Worm (Caenorhabditis elegans) whole organism, L4 larva: ENCODE data around the gene W08E12.6.

Experiments used
- F10B5.3 ChIP-seq: sonication (generic microtip); optimal IDR thresholded peaks from 2 replicates; lab custom pipeline; 2016; ENCODE audit warnings: mild to moderate bottlenecking, missing genetic modification characterization, missing compliant biosample characterization
- F37D6.2 ChIP-seq: sonication (generic microtip); optimal IDR thresholded peaks from 2 replicates; lab custom pipeline; 2016; ENCODE audit warnings: mild to moderate bottlenecking, missing genetic modification characterization, missing compliant biosample characterization
- Y48G9A.11 ChIP-seq: fragments of 200-800 bp; sonication (Bioruptor generic); IDR thresholded peaks from 2 replicates; pipeline ENCODE4 v1.3.6; 2022; ENCODE audit warnings: missing genetic modification reagents, missing genetic modification characterization, missing compliant biosample characterization
- Y5F2A.4 ChIP-seq: fragments of 200-800 bp; sonication (Bioruptor generic); optimal IDR thresholded peaks from 2 replicates; lab custom pipeline; 2018; ENCODE audit warnings: mild to moderate bottlenecking, missing genetic modification characterization, missing compliant biosample characterization
- ZK337.2 ChIP-seq: fragments of 200-800 bp; sonication (Bioruptor generic); IDR thresholded peaks from 2 replicates; pipeline ENCODE4 v1.3.6; 2022; ENCODE audit warnings: missing genetic modification reagents, missing genetic modification characterization, missing compliant biosample characterization
- ZK546.5 ChIP-seq, 2 experiments: sonication (generic microtip); optimal IDR thresholded peaks; 2 replicates each; lab custom pipeline; 2017; ENCODE audit warnings: missing biosample characterization in 2 of 2, missing genetic modification characterization in 2 of 2
- arid-1 ChIP-seq: fragments of 200-800 bp; sonication (Bioruptor generic); conservative IDR thresholded peaks from 2 replicates; pipeline ENCODE4 v1.3.6; 2022; ENCODE audit warnings: missing genetic modification reagents, missing genetic modification characterization, missing compliant biosample characterization
- attf-4 ChIP-seq: sonication (generic microtip); optimal IDR thresholded peaks from 3 replicates; lab custom pipeline; 2017; ENCODE audit warnings: missing biosample characterization, missing genetic modification characterization
- ceh-20 ChIP-seq: fragments of 200-800 bp; sonication (Bioruptor generic); IDR thresholded peaks from 2 replicates; pipeline ENCODE4 v1.3.6; 2022; ENCODE audit warnings: missing genetic modification reagents, missing genetic modification characterization, missing compliant biosample characterization
- ceh-28 ChIP-seq: fragments of 150-350 bp; optimal IDR thresholded peaks from 2 replicates; lab custom pipeline; 2014; ENCODE audit warnings: missing biosample characterization, missing genetic modification reagents, missing genetic modification characterization
- ceh-44 ChIP-seq: fragments of 200-800 bp; sonication (Bioruptor generic); IDR thresholded peaks from 2 replicates; pipeline ENCODE4 v1.3.6; 2022; ENCODE audit warnings: missing genetic modification reagents, missing genetic modification characterization, missing compliant biosample characterization
- ceh-62 ChIP-seq: sonication (generic microtip); optimal IDR thresholded peaks from 2 replicates; lab custom pipeline; 2017; ENCODE audit warnings: missing biosample characterization, missing genetic modification characterization
- ctbp-1 ChIP-seq: fragments of 200-800 bp; sonication (Bioruptor generic); IDR thresholded peaks from 2 replicates; pipeline ENCODE4 v1.3.6; 2022; ENCODE audit warnings: missing genetic modification reagents, missing genetic modification characterization, missing compliant biosample characterization
- daf-12 ChIP-seq: fragments of 150-350 bp; optimal IDR thresholded peaks from 2 replicates; lab custom pipeline; 2014; ENCODE audit warnings: missing biosample characterization, missing genetic modification reagents, missing genetic modification characterization
- daf-16 ChIP-seq, 3 experiments: sonication (generic microtip); optimal IDR thresholded peaks; 2 replicates each; lab custom pipeline; 2016 to 2017; ENCODE audit warnings: missing genetic modification characterization in 3 of 3, missing genetic modification reagents in 3 of 3, mild to moderate bottlenecking in 2 of 3, missing compliant biosample characterization in 2 of 3, missing biosample characterization in 1 of 3, moderate library complexity in 1 of 3
- dmd-6 ChIP-seq: fragments of 200-800 bp; sonication (Bioruptor generic); IDR thresholded peaks from 2 replicates; pipeline ENCODE4 v1.3.6; 2022; ENCODE audit warnings: missing genetic modification reagents, missing genetic modification characterization, missing compliant biosample characterization
- duxl-1 ChIP-seq: sonication (generic microtip); optimal IDR thresholded peaks from 2 replicates; lab custom pipeline; 2016; ENCODE audit warnings: mild to moderate bottlenecking, missing genetic modification characterization, moderate library complexity, missing compliant biosample characterization; ENCODE audit not compliant: poor library complexity
- dve-1 ChIP-seq: sonication (generic microtip); optimal IDR thresholded peaks from 2 replicates; lab custom pipeline; 2017; ENCODE audit warnings: antibody characterized with exemption, mild to moderate bottlenecking, missing genetic modification characterization, missing compliant biosample characterization; ENCODE audit not compliant: insufficient read depth
- egl-43 ChIP-seq: fragments of 200-800 bp; sonication (Bioruptor generic); IDR thresholded peaks from 2 replicates; pipeline ENCODE4 v1.3.6; 2022; ENCODE audit warnings: missing genetic modification reagents, missing genetic modification characterization, missing compliant biosample characterization
- gei-8 ChIP-seq: fragments of 200-800 bp; sonication (Bioruptor generic); optimal IDR thresholded peaks from 2 replicates; lab custom pipeline; 2018; ENCODE audit warnings: mild to moderate bottlenecking, missing genetic modification characterization, missing compliant biosample characterization
- hmg-1.1 ChIP-seq: fragments of 200-800 bp; sonication (Bioruptor generic); IDR thresholded peaks from 2 replicates; pipeline ENCODE4 v1.3.6; 2022; ENCODE audit warnings: missing genetic modification reagents, missing genetic modification characterization, missing compliant biosample characterization
- jun-1 ChIP-seq: fragments of 150-350 bp; optimal IDR thresholded peaks from 2 replicates; lab custom pipeline; 2014; ENCODE audit warnings: missing biosample characterization, missing genetic modification reagents, missing genetic modification characterization
- lim-7 ChIP-seq: fragments of 200-800 bp; sonication (Bioruptor generic); IDR thresholded peaks from 2 replicates; pipeline ENCODE4 v1.3.6; 2022; ENCODE audit warnings: missing genetic modification characterization, missing compliant biosample characterization
- lin-1 ChIP-seq: fragments of 200-800 bp; sonication (Bioruptor generic); IDR thresholded peaks from 2 replicates; pipeline ENCODE4 v1.3.6; 2022; ENCODE audit warnings: missing genetic modification reagents, missing genetic modification characterization, missing compliant biosample characterization
- lin-38 ChIP-seq: fragments of 200-800 bp; sonication (Bioruptor generic); IDR thresholded peaks from 2 replicates; pipeline ENCODE4 v1.3.6; 2022; ENCODE audit warnings: missing genetic modification reagents, missing genetic modification characterization, missing compliant biosample characterization
- lin-39 ChIP-seq: fragments of 150-350 bp; optimal IDR thresholded peaks from 2 replicates; lab custom pipeline; 2014; ENCODE audit warnings: missing biosample characterization, missing genetic modification reagents, missing genetic modification characterization
- lir-3 ChIP-seq: sonication (generic microtip); optimal IDR thresholded peaks from 2 replicates; lab custom pipeline; 2016; ENCODE audit warnings: mild to moderate bottlenecking, missing genetic modification characterization, missing compliant biosample characterization
- lsy-2 ChIP-seq, 2 experiments: fragments of 150-350 bp in 1 of 2; sonication (generic microtip) in 1 of 2; optimal IDR thresholded peaks; 2 replicates each; lab custom pipeline; 2014 to 2017; ENCODE audit warnings: missing biosample characterization in 2 of 2, missing genetic modification characterization in 2 of 2
- madf-9 ChIP-seq: fragments of 200-800 bp; sonication (Bioruptor generic); conservative IDR thresholded peaks from 2 replicates; pipeline ENCODE4 v1.3.6; 2022; ENCODE audit warnings: missing genetic modification reagents, missing genetic modification characterization, missing compliant biosample characterization
- mdl-1 ChIP-seq, 2 experiments: fragments of 150-350 bp in 1 of 2; sonication (generic microtip) in 1 of 2; optimal IDR thresholded peaks; 2 replicates each; lab custom pipeline; 2014 to 2017; ENCODE audit warnings: missing biosample characterization in 2 of 2, missing genetic modification characterization in 2 of 2
- mep-1 ChIP-seq: fragments of 150-350 bp; sonication (generic microtip); optimal IDR thresholded peaks from 3 replicates; lab custom pipeline; 2014; ENCODE audit warnings: missing biosample characterization, missing genetic modification characterization
- mxl-2 ChIP-seq: fragments of 200-800 bp; sonication (Bioruptor generic); conservative IDR thresholded peaks from 2 replicates; pipeline ENCODE4 v1.3.6; 2022; ENCODE audit warnings: missing genetic modification reagents, missing genetic modification characterization, missing compliant biosample characterization
- nhr-10 ChIP-seq: fragments of 150-350 bp; optimal IDR thresholded peaks from 2 replicates; lab custom pipeline; 2014; ENCODE audit warnings: missing biosample characterization, missing genetic modification characterization
- nhr-6 ChIP-seq: fragments of 150-350 bp; optimal IDR thresholded peaks from 2 replicates; lab custom pipeline; 2014; ENCODE audit warnings: missing biosample characterization, missing genetic modification characterization
- nhr-76 ChIP-seq: fragments of 150-350 bp; optimal IDR thresholded peaks from 2 replicates; lab custom pipeline; 2014; ENCODE audit warnings: missing biosample characterization, missing genetic modification characterization
- pha-4 ChIP-seq, 2 experiments: fragments of 150-350 bp in 1 of 2; fragments of 200-800 bp in 1 of 2; sonication (Bioruptor generic) in 1 of 2; IDR thresholded peaks in 1 of 2; optimal IDR thresholded peaks in 1 of 2; 2 replicates each; pipeline versions ENCODE4 v1.3.6 to Lab custom; 2014 to 2022; ENCODE audit warnings: missing genetic modification characterization in 2 of 2, missing genetic modification reagents in 2 of 2, missing biosample characterization in 1 of 2, missing compliant biosample characterization in 1 of 2
- sdz-12 ChIP-seq: fragments of 200-800 bp; sonication (Bioruptor generic); optimal IDR thresholded peaks from 2 replicates; lab custom pipeline; 2018; ENCODE audit warnings: mild to moderate bottlenecking, missing genetic modification characterization, missing compliant biosample characterization
- skn-1 ChIP-seq: fragments of 150-350 bp; optimal IDR thresholded peaks from 2 replicates; lab custom pipeline; 2014; ENCODE audit warnings: missing biosample characterization, missing genetic modification characterization
- snpc-1.2 ChIP-seq: fragments of 200-800 bp; sonication (Bioruptor generic); IDR thresholded peaks from 2 replicates; pipeline ENCODE4 v1.3.6; 2022; ENCODE audit warnings: missing genetic modification reagents, missing genetic modification characterization, missing compliant biosample characterization
- snpc-4 ChIP-seq: fragments of 150-350 bp; optimal IDR thresholded peaks from 2 replicates; lab custom pipeline; 2014; ENCODE audit warnings: missing biosample characterization, missing genetic modification characterization
- spr-1 ChIP-seq: sonication (generic microtip); optimal IDR thresholded peaks from 2 replicates; lab custom pipeline; 2016; ENCODE audit warnings: mild to moderate bottlenecking, missing genetic modification characterization, missing compliant biosample characterization
- spr-3 ChIP-seq: fragments of 200-800 bp; sonication (Bioruptor generic); optimal IDR thresholded peaks from 2 replicates; lab custom pipeline; 2018; ENCODE audit warnings: mild to moderate bottlenecking, missing genetic modification characterization, missing compliant biosample characterization
- vab-7 ChIP-seq: fragments of 200-800 bp; sonication (Bioruptor generic); IDR thresholded peaks from 2 replicates; pipeline ENCODE4 v1.3.6; 2022; ENCODE audit warnings: missing genetic modification reagents, missing genetic modification characterization, missing compliant biosample characterization
- zfp-2 ChIP-seq: sonication (generic microtip); optimal IDR thresholded peaks from 2 replicates; lab custom pipeline; 2016; ENCODE audit warnings: mild to moderate bottlenecking, missing genetic modification characterization, missing compliant biosample characterization
- zfp-3 ChIP-seq: fragments of 200-800 bp; sonication (Bioruptor generic); conservative IDR thresholded peaks from 2 replicates; pipeline ENCODE4 v1.3.6; 2022; ENCODE audit warnings: missing genetic modification reagents, missing genetic modification characterization, missing compliant biosample characterization
- zip-11 ChIP-seq: fragments of 200-800 bp; sonication (Bioruptor generic); IDR thresholded peaks from 2 replicates; pipeline ENCODE4 v1.3.6; 2022; ENCODE audit warnings: missing genetic modification characterization, missing compliant biosample characterization

Gene W08E12.6

ce11 chrIV:3338176-3338575, 39.8 kb downstream of the W08E12.6 start:
- no peak for TF ChIP-seq attf-4 (tag; lab: Kevin White, UChicago)
- TF ChIP-seq skn-1 (tag; lab: Kevin White, UChicago) = no peak
- 0 out of 2 replicates have a peak, but pooled peaks have one; percentile 4 for TF ChIP-seq arid-1 (GFP tag; lab: Robert Waterston, UW)
- TF ChIP-seq snpc-1.2 = 0 out of 2 replicates have a peak, but pooled peaks have one; percentile 26
- TF ChIP-seq Y5F2A.4 (GFP tag; lab: Kevin White, UChicago) = peak; percentile 27
- peak; percentile 8 for TF ChIP-seq ceh-28 (tag; lab: Kevin White, UChicago)
- TF ChIP-seq egl-43 = 0 out of 2 replicates have a peak, but pooled peaks have one; percentile 16
- peak; percentile 66 for TF ChIP-seq ctbp-1 (GFP tag; lab: Robert Waterston, UW)
- TF ChIP-seq lim-7 (GFP tag; lab: Robert Waterston, UW) = peak; percentile 63; the same call in 1 of the 2 replicates
- TF ChIP-seq lin-1 = peak; percentile 68; the same call in 1 of the 2 replicates
- 0 out of 2 replicates have a peak, but pooled peaks have one; percentile 32 for TF ChIP-seq lin-38 (GFP tag; lab: Robert Waterston, UW)
- no peak for TF ChIP-seq zfp-3 (GFP tag; lab: Robert Waterston, UW)

- TF ChIP-seq jun-1 (tag; lab: Kevin White, UChicago) = no peak
- no peak for TF ChIP-seq ceh-28 (tag; lab: Kevin White, UChicago)
- peak in 1 of 2 experiments; percentile 14 for TF ChIP-seq daf-16 (GFP tag; optimal IDR thresholded peaks at IDR 0.05; lab: Kevin White, UChicago)
- peak; percentile 50 for TF ChIP-seq daf-16 (tag; optimal IDR thresholded peaks at IDR 0.05; lab: Kevin White, UChicago)
- TF ChIP-seq egl-43 = no peak
- peak; percentile 87 for TF ChIP-seq mep-1 (tag; lab: Kevin White, UChicago)
- TF ChIP-seq mxl-2 (GFP tag; lab: Robert Waterston, UW) = no peak
- TF ChIP-seq F10B5.3 = no peak
- peak; percentile 95 for TF ChIP-seq madf-9
- TF ChIP-seq Y5F2A.4 (GFP tag; lab: Kevin White, UChicago) = no peak
- peak; percentile 20 for TF ChIP-seq duxl-1 (tag; lab: Kevin White, UChicago)
- TF ChIP-seq ceh-62 (tag; lab: Kevin White, UChicago) = no peak
- no peak for TF ChIP-seq zfp-2 (tag; lab: Kevin White, UChicago)
- TF ChIP-seq dve-1 (tag; lab: Kevin White, UChicago) = peak; percentile 85
- TF ChIP-seq vab-7 (GFP tag; lab: Robert Waterston, UW) = 0 out of 2 replicates have a peak, but pooled peaks have one; percentile 8
- no peak for TF ChIP-seq sdz-12 (GFP tag; lab: Kevin White, UChicago)
- TF ChIP-seq pha-4 (GFP tag; IDR thresholded peaks at IDR 0.05; lab: Robert Waterston, UW) = peak; percentile 30; the same call in 1 of the 2 replicates
- TF ChIP-seq pha-4 (tag; optimal IDR thresholded peaks at IDR 0.05; lab: Kevin White, UChicago) = no peak
- TF ChIP-seq nhr-6 (tag; lab: Kevin White, UChicago) = peak; percentile 45
- no peak for TF ChIP-seq zip-11 (GFP tag; lab: Robert Waterston, UW)
- peak; percentile 40 to 95 for TF ChIP-seq lsy-2 (tag; optimal IDR thresholded peaks at IDR 0.05; lab: Kevin White, UChicago)
- TF ChIP-seq nhr-10 (tag; lab: Kevin White, UChicago) = no peak
- no peak for TF ChIP-seq lin-1
- TF ChIP-seq gei-8 (GFP tag; lab: Kevin White, UChicago) = no peak
- no peak for TF ChIP-seq spr-3 (GFP tag; lab: Kevin White, UChicago)
- TF ChIP-seq ceh-44 (GFP tag; lab: Robert Waterston, UW) = no peak
- TF ChIP-seq zfp-3 (GFP tag; lab: Robert Waterston, UW) = peak; percentile 65; the same call in 1 of the 2 replicates
- TF ChIP-seq ZK337.2 = no peak
- TF ChIP-seq snpc-4 (tag; lab: Kevin White, UChicago) = peak; percentile 39
- no peak for TF ChIP-seq Y48G9A.11
- peak; percentile 61 for TF ChIP-seq spr-1
- no peak for TF ChIP-seq lin-39 (tag; lab: Kevin White, UChicago)
- peak; percentile 66; the same call in 1 of the 2 replicates for TF ChIP-seq ceh-20 (GFP tag; lab: Robert Waterston, UW)
- TF ChIP-seq dmd-6 (GFP tag; lab: Robert Waterston, UW) = peak; percentile 27; the same call in 1 of the 2 replicates
- no peak for TF ChIP-seq nhr-76 (tag; lab: Kevin White, UChicago)
- TF ChIP-seq ZK546.5 (tag; optimal IDR thresholded peaks at IDR 0.05; lab: Kevin White, UChicago) = peak in 1 of 2 experiments; percentile 39
- TF ChIP-seq skn-1 (tag; lab: Kevin White, UChicago) = no peak
- peak; percentile 71 for TF ChIP-seq hmg-1.1 (GFP tag; lab: Robert Waterston, UW)
- peak in 1 of 2 experiments; percentile 64 for TF ChIP-seq mdl-1 (tag; optimal IDR thresholded peaks at IDR 0.05; lab: Kevin White, UChicago)
- no peak for TF ChIP-seq lir-3 (tag; lab: Kevin White, UChicago)
- TF ChIP-seq daf-12 (tag; lab: Kevin White, UChicago) = no peak
- TF ChIP-seq F37D6.2 (tag; lab: Kevin White, UChicago) = peak; percentile 60
Measured at ce11 chrIV:3338676-3339075, 40.3 kb downstream of the W08E12.6 start, which contains the start of gene hrpa-1. TSS of gene hrpa-1 (minus strand) at chrIV:3338867.
